Worm (Caenorhabditis elegans) whole organism, L4 larva: ENCODE results near the gene Y43F8C.13.

ENCODE experiments used
- F10B5.3 ChIP-seq: sonication (generic microtip); optimal IDR thresholded peaks from 2 replicates; lab custom pipeline; 2016; ENCODE audit warnings: mild to moderate bottlenecking, missing genetic modification characterization, missing compliant biosample characterization
- F26F4.8 ChIP-seq: fragments of 200-800 bp; sonication (Bioruptor generic); conservative IDR thresholded peaks from 2 replicates; pipeline ENCODE4 v1.3.6; 2022; ENCODE audit warnings: missing genetic modification characterization, missing compliant biosample characterization
- F49E8.2 ChIP-seq: sonication (generic microtip); optimal IDR thresholded peaks from 2 replicates; lab custom pipeline; 2016; ENCODE audit warnings: missing compliant biosample characterization, mild to moderate bottlenecking, missing genetic modification characterization, borderline replicate concordance
- T20F7.1 ChIP-seq: fragments of 200-800 bp; sonication (Bioruptor generic); optimal IDR thresholded peaks from 2 replicates; lab custom pipeline; 2018; ENCODE audit warnings: mild to moderate bottlenecking, missing genetic modification characterization, missing compliant biosample characterization
- T26A8.4 ChIP-seq: fragments of 200-800 bp; sonication (Bioruptor generic); IDR thresholded peaks from 2 replicates; pipeline ENCODE4 v1.3.6; 2022; ENCODE audit warnings: missing genetic modification characterization, missing compliant biosample characterization
- Y48G9A.11 ChIP-seq: fragments of 200-800 bp; sonication (Bioruptor generic); IDR thresholded peaks from 2 replicates; pipeline ENCODE4 v1.3.6; 2022; ENCODE audit warnings: missing genetic modification reagents, missing genetic modification characterization, missing compliant biosample characterization
- Y5F2A.4 ChIP-seq: fragments of 200-800 bp; sonication (Bioruptor generic); optimal IDR thresholded peaks from 2 replicates; lab custom pipeline; 2018; ENCODE audit warnings: mild to moderate bottlenecking, missing genetic modification characterization, missing compliant biosample characterization
- Y75B8A.6 ChIP-seq: fragments of 200-800 bp; sonication (Bioruptor generic); IDR thresholded peaks from 2 replicates; pipeline ENCODE4 v1.3.6; 2022; ENCODE audit warnings: missing genetic modification reagents, missing genetic modification characterization, missing compliant biosample characterization
- ZK546.5 ChIP-seq, 2 experiments: sonication (generic microtip); optimal IDR thresholded peaks; 2 replicates each; lab custom pipeline; 2017; ENCODE audit warnings: missing biosample characterization in 2 of 2, missing genetic modification characterization in 2 of 2
- aha-1 ChIP-seq: fragments of 150-350 bp; peaks from one replicate; lab custom pipeline; 2014; ENCODE audit warnings: missing biosample characterization, missing genetic modification characterization
- aly-2 ChIP-seq: sonication (generic microtip); optimal IDR thresholded peaks from 2 replicates; lab custom pipeline; 2018; ENCODE audit warnings: missing biosample characterization, missing genetic modification characterization
- ceh-20 ChIP-seq: fragments of 200-800 bp; sonication (Bioruptor generic); IDR thresholded peaks from 2 replicates; pipeline ENCODE4 v1.3.6; 2022; ENCODE audit warnings: missing genetic modification reagents, missing genetic modification characterization, missing compliant biosample characterization
- ceh-32 ChIP-seq: sonication (generic microtip); optimal IDR thresholded peaks from 2 replicates; lab custom pipeline; 2016; ENCODE audit warnings: mild to moderate bottlenecking, missing genetic modification characterization, missing compliant biosample characterization; ENCODE audit not compliant: poor library complexity
- ceh-44 ChIP-seq: fragments of 200-800 bp; sonication (Bioruptor generic); IDR thresholded peaks from 2 replicates; pipeline ENCODE4 v1.3.6; 2022; ENCODE audit warnings: missing genetic modification reagents, missing genetic modification characterization, missing compliant biosample characterization
- ceh-82 ChIP-seq: sonication (generic microtip); optimal IDR thresholded peaks from 2 replicates; lab custom pipeline; 2017; ENCODE audit warnings: missing biosample characterization, missing genetic modification characterization
- daf-12 ChIP-seq: fragments of 150-350 bp; optimal IDR thresholded peaks from 2 replicates; lab custom pipeline; 2014; ENCODE audit warnings: missing biosample characterization, missing genetic modification reagents, missing genetic modification characterization
- daf-16 ChIP-seq, 3 experiments: sonication (generic microtip); optimal IDR thresholded peaks; 2 replicates each; lab custom pipeline; 2016 to 2017; ENCODE audit warnings: missing genetic modification characterization in 3 of 3, missing genetic modification reagents in 3 of 3, mild to moderate bottlenecking in 2 of 3, missing compliant biosample characterization in 2 of 3, missing biosample characterization in 1 of 3, moderate library complexity in 1 of 3
- dmd-9 ChIP-seq: fragments of 200-800 bp; sonication (Bioruptor generic); IDR thresholded peaks from 2 replicates; pipeline ENCODE4 v1.3.6; 2022; ENCODE audit warnings: missing genetic modification reagents, missing genetic modification characterization, missing compliant biosample characterization
- dve-1 ChIP-seq: sonication (generic microtip); optimal IDR thresholded peaks from 2 replicates; lab custom pipeline; 2017; ENCODE audit warnings: antibody characterized with exemption, mild to moderate bottlenecking, missing genetic modification characterization, missing compliant biosample characterization; ENCODE audit not compliant: insufficient read depth
- egl-27 ChIP-seq: sonication (generic microtip); optimal IDR thresholded peaks from 3 replicates; lab custom pipeline; 2017; ENCODE audit warnings: missing biosample characterization, missing genetic modification reagents, missing genetic modification characterization
- egl-43 ChIP-seq: fragments of 200-800 bp; sonication (Bioruptor generic); IDR thresholded peaks from 2 replicates; pipeline ENCODE4 v1.3.6; 2022; ENCODE audit warnings: missing genetic modification reagents, missing genetic modification characterization, missing compliant biosample characterization
- fos-1 ChIP-seq: fragments of 150-350 bp; optimal IDR thresholded peaks from 2 replicates; lab custom pipeline; 2014; ENCODE audit warnings: missing biosample characterization, missing genetic modification characterization
- gei-8 ChIP-seq: fragments of 200-800 bp; sonication (Bioruptor generic); optimal IDR thresholded peaks from 2 replicates; lab custom pipeline; 2018; ENCODE audit warnings: mild to moderate bottlenecking, missing genetic modification characterization, missing compliant biosample characterization
- hif-1 ChIP-seq, 2 experiments: sonication (generic microtip); optimal IDR thresholded peaks; 2 replicates each; lab custom pipeline; 2016 to 2017; ENCODE audit warnings: missing compliant biosample characterization in 2 of 2, missing genetic modification characterization in 2 of 2, missing genetic modification reagents in 2 of 2, missing genotype in 2 of 2, mild to moderate bottlenecking in 1 of 2
- hmg-1.1 ChIP-seq: fragments of 200-800 bp; sonication (Bioruptor generic); IDR thresholded peaks from 2 replicates; pipeline ENCODE4 v1.3.6; 2022; ENCODE audit warnings: missing genetic modification reagents, missing genetic modification characterization, missing compliant biosample characterization
- lin-1 ChIP-seq: fragments of 200-800 bp; sonication (Bioruptor generic); IDR thresholded peaks from 2 replicates; pipeline ENCODE4 v1.3.6; 2022; ENCODE audit warnings: missing genetic modification reagents, missing genetic modification characterization, missing compliant biosample characterization
- lin-13 ChIP-seq: fragments of 150-350 bp; optimal IDR thresholded peaks from 2 replicates; lab custom pipeline; 2014; ENCODE audit warnings: missing biosample characterization, missing genetic modification reagents, missing genetic modification characterization
- lin-38 ChIP-seq: fragments of 200-800 bp; sonication (Bioruptor generic); IDR thresholded peaks from 2 replicates; pipeline ENCODE4 v1.3.6; 2022; ENCODE audit warnings: missing genetic modification reagents, missing genetic modification characterization, missing compliant biosample characterization
- lin-39 ChIP-seq: fragments of 150-350 bp; optimal IDR thresholded peaks from 2 replicates; lab custom pipeline; 2014; ENCODE audit warnings: missing biosample characterization, missing genetic modification reagents, missing genetic modification characterization
- lir-3 ChIP-seq: sonication (generic microtip); optimal IDR thresholded peaks from 2 replicates; lab custom pipeline; 2016; ENCODE audit warnings: mild to moderate bottlenecking, missing genetic modification characterization, missing compliant biosample characterization
- madf-5 ChIP-seq, 2 experiments: fragments of 200-800 bp; sonication (Bioruptor generic); IDR thresholded peaks; 2 replicates each; pipeline ENCODE4 v1.3.6; 2022; ENCODE audit warnings: missing compliant biosample characterization in 2 of 2, missing genetic modification characterization in 2 of 2
- mdl-1 ChIP-seq, 2 experiments: fragments of 150-350 bp in 1 of 2; sonication (generic microtip) in 1 of 2; optimal IDR thresholded peaks; 2 replicates each; lab custom pipeline; 2014 to 2017; ENCODE audit warnings: missing biosample characterization in 2 of 2, missing genetic modification characterization in 2 of 2
- mep-1 ChIP-seq: fragments of 150-350 bp; sonication (generic microtip); optimal IDR thresholded peaks from 3 replicates; lab custom pipeline; 2014; ENCODE audit warnings: missing biosample characterization, missing genetic modification characterization
- nhr-11 ChIP-seq: fragments of 150-350 bp; optimal IDR thresholded peaks from 2 replicates; lab custom pipeline; 2014; ENCODE audit warnings: missing biosample characterization, missing genetic modification characterization
- nhr-111 ChIP-seq: fragments of 200-800 bp; sonication (Bioruptor generic); optimal IDR thresholded peaks from 2 replicates; lab custom pipeline; 2018; ENCODE audit warnings: mild to moderate bottlenecking, missing genetic modification characterization, missing compliant biosample characterization
- nhr-41 ChIP-seq: fragments of 200-800 bp; sonication (Bioruptor generic); IDR thresholded peaks from 2 replicates; pipeline ENCODE4 v1.3.6; 2022; ENCODE audit warnings: missing genetic modification reagents, missing genetic modification characterization, missing compliant biosample characterization
- nhr-42 ChIP-seq: fragments of 200-800 bp; sonication (Bioruptor generic); IDR thresholded peaks from 2 replicates; pipeline ENCODE4 v1.3.6; 2022; ENCODE audit warnings: missing genetic modification characterization, missing compliant biosample characterization
- nhr-6 ChIP-seq: fragments of 150-350 bp; optimal IDR thresholded peaks from 2 replicates; lab custom pipeline; 2014; ENCODE audit warnings: missing biosample characterization, missing genetic modification characterization
- pqm-1 ChIP-seq: sonication (generic microtip); optimal IDR thresholded peaks from 2 replicates; lab custom pipeline; 2017; ENCODE audit warnings: missing biosample characterization, missing genetic modification characterization
- rbr-2 ChIP-seq: sonication (generic microtip); optimal IDR thresholded peaks from 2 replicates; lab custom pipeline; 2016; ENCODE audit warnings: missing genotype, missing genetic modification characterization, missing compliant biosample characterization
- skn-1 ChIP-seq: fragments of 150-350 bp; optimal IDR thresholded peaks from 2 replicates; lab custom pipeline; 2014; ENCODE audit warnings: missing biosample characterization, missing genetic modification characterization
- snpc-1.2 ChIP-seq: fragments of 200-800 bp; sonication (Bioruptor generic); IDR thresholded peaks from 2 replicates; pipeline ENCODE4 v1.3.6; 2022; ENCODE audit warnings: missing genetic modification reagents, missing genetic modification characterization, missing compliant biosample characterization
- spr-1 ChIP-seq: sonication (generic microtip); optimal IDR thresholded peaks from 2 replicates; lab custom pipeline; 2016; ENCODE audit warnings: mild to moderate bottlenecking, missing genetic modification characterization, missing compliant biosample characterization
- tag-97 ChIP-seq: fragments of 200-800 bp; sonication (Bioruptor generic); IDR thresholded peaks from 2 replicates; pipeline ENCODE4 v1.3.6; 2022; ENCODE audit warnings: missing genetic modification characterization, missing compliant biosample characterization
- unc-130 ChIP-seq: sonication (generic microtip); optimal IDR thresholded peaks from 2 replicates; lab custom pipeline; 2016; ENCODE audit warnings: missing genetic modification reagents, missing genetic modification characterization, missing compliant biosample characterization
- unc-39 ChIP-seq: sonication (generic microtip); optimal IDR thresholded peaks from 2 replicates; lab custom pipeline; 2017; ENCODE audit warnings: missing biosample characterization, missing genetic modification characterization
- vab-7 ChIP-seq: fragments of 200-800 bp; sonication (Bioruptor generic); IDR thresholded peaks from 2 replicates; pipeline ENCODE4 v1.3.6; 2022; ENCODE audit warnings: missing genetic modification reagents, missing genetic modification characterization, missing compliant biosample characterization
- zfp-2 ChIP-seq: sonication (generic microtip); optimal IDR thresholded peaks from 2 replicates; lab custom pipeline; 2016; ENCODE audit warnings: mild to moderate bottlenecking, missing genetic modification characterization, missing compliant biosample characterization
- zfp-3 ChIP-seq: fragments of 200-800 bp; sonication (Bioruptor generic); conservative IDR thresholded peaks from 2 replicates; pipeline ENCODE4 v1.3.6; 2022; ENCODE audit warnings: missing genetic modification reagents, missing genetic modification characterization, missing compliant biosample characterization
- zip-2 ChIP-seq: fragments of 150-350 bp; optimal IDR thresholded peaks from 2 replicates; lab custom pipeline; 2014; ENCODE audit warnings: missing biosample characterization, missing genetic modification characterization

The Y43F8C.13 gene

DNA sequence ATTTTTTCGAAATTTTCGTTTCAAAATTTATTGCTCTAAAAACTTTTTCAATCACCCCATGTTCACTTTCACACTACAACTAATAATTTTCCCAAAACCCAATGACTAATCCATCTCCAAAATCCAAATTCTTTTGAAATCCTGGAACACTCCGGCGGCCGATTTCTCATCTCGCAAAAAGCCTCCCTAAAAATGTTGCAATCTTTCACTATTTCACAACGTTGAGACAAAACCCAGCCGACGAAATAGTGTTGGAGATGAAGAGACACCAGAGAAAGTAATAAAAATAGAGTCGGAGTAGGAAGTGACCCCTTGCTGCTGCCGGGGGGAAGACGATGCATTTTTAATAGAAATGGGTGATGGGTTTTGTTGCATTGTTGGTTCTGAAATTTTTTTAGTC, 27.4 kb upstream of the Y43F8C.13 start:
- peak; percentile 75 for TF ChIP-seq aha-1 (tag; lab: Kevin White, UChicago)
- no peak for TF ChIP-seq ceh-82 (tag; lab: Kevin White, UChicago)
- TF ChIP-seq F26F4.8 (GFP tag; lab: Robert Waterston, UW) = no peak
- no peak for TF ChIP-seq ceh-32
- no peak for TF ChIP-seq nhr-11 (tag; lab: Kevin White, UChicago)

DNA sequence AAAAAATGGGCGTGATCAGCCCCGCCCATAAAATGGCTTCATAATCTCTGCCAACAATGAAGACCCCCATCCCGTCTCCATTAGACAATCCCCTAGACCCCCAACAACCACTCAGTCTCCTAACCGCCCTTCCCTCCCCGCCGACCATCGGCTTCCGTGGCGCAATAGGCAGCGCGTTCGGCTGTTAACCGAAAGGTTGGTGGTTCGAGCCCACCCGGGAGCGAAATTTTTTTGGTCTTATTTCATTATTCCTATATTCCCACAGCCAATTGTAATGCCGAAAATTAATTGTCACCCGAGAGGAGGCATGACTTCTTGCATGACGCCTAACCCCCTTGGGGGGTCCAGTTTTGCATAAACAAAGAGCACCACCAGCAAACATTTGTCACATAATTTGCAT, 25.7 kb upstream of the Y43F8C.13 start:
- TF ChIP-seq snpc-1.2 (GFP tag; lab: Robert Waterston, UW) = 0 out of 2 replicates have a peak, but pooled peaks have one; percentile 39
- TF ChIP-seq lin-13 (GFP tag; lab: Kevin White, UChicago) = no peak
- TF ChIP-seq spr-1 (tag; lab: Kevin White, UChicago) = no peak
- peak; percentile 47 for TF ChIP-seq lin-38 (GFP tag; lab: Robert Waterston, UW)
- no peak for TF ChIP-seq zfp-2
- no peak for TF ChIP-seq unc-130 (GFP tag; lab: Kevin White, UChicago)
- no peak for TF ChIP-seq nhr-11 (tag; lab: Kevin White, UChicago)
- no peak for TF ChIP-seq aly-2
- TF ChIP-seq zfp-3 (GFP tag; lab: Robert Waterston, UW) = no peak
- no peak for TF ChIP-seq lir-3
- peak; percentile 35 for TF ChIP-seq Y5F2A.4 (GFP tag; lab: Kevin White, UChicago)
- no peak for TF ChIP-seq daf-12 (tag; lab: Kevin White, UChicago)
- no peak for TF ChIP-seq gei-8 (GFP tag; lab: Kevin White, UChicago)
- TF ChIP-seq lin-1 (GFP tag; lab: Robert Waterston, UW) = 0 out of 2 replicates have a peak, but pooled peaks have one; percentile 20
- TF ChIP-seq vab-7 (GFP tag; lab: Robert Waterston, UW) = 0 out of 2 replicates have a peak, but pooled peaks have one; percentile 44
- no peak for TF ChIP-seq T20F7.1
- no peak for TF ChIP-seq F10B5.3 (tag; lab: Kevin White, UChicago)
- no peak for TF ChIP-seq ZK546.5 (tag; optimal IDR thresholded peaks at IDR 0.05; lab: Kevin White, UChicago)
- no peak for TF ChIP-seq Y48G9A.11 (GFP tag; lab: Robert Waterston, UW)
- no peak for TF ChIP-seq ceh-20 (GFP tag; lab: Robert Waterston, UW)
- TF ChIP-seq zip-2 (tag; lab: Kevin White, UChicago) = no peak
- TF ChIP-seq madf-5 (GFP tag; IDR thresholded peaks at IDR 0.05; lab: Robert Waterston, UW) = no peak
- TF ChIP-seq hif-1 (tag; optimal IDR thresholded peaks at IDR 0.05; lab: Kevin White, UChicago) = no peak
- TF ChIP-seq dmd-9 = 0 out of 2 replicates have a peak, but pooled peaks have one; percentile 42
- no peak for TF ChIP-seq T26A8.4 (GFP tag; lab: Robert Waterston, UW)
- no peak for TF ChIP-seq nhr-111
- TF ChIP-seq nhr-6 = peak; percentile 1
- no peak for TF ChIP-seq rbr-2 (tag; lab: Kevin White, UChicago)
- TF ChIP-seq nhr-41 (GFP tag; lab: Robert Waterston, UW) = no peak
- peak; percentile 67 for TF ChIP-seq hmg-1.1 (GFP tag; lab: Robert Waterston, UW)
- TF ChIP-seq Y75B8A.6 (GFP tag; lab: Robert Waterston, UW) = no peak
- TF ChIP-seq daf-16 (GFP tag; optimal IDR thresholded peaks at IDR 0.05; lab: Kevin White, UChicago) = peak in 1 of 2 experiments; percentile 9
- no peak for TF ChIP-seq daf-16 (tag; optimal IDR thresholded peaks at IDR 0.05; lab: Kevin White, UChicago)
- 0 out of 2 replicates have a peak, but pooled peaks have one; percentile 51 for TF ChIP-seq nhr-42
- TF ChIP-seq F49E8.2 = no peak
- no peak for TF ChIP-seq pqm-1 (tag; lab: Kevin White, UChicago)
- no peak for TF ChIP-seq tag-97
- peak; percentile 87 for TF ChIP-seq egl-43
- TF ChIP-seq fos-1 (tag; lab: Kevin White, UChicago) = no peak
- no peak for TF ChIP-seq dve-1 (tag; lab: Kevin White, UChicago)
- no peak for TF ChIP-seq unc-39 (tag; lab: Kevin White, UChicago)
- no peak for TF ChIP-seq skn-1 (tag; lab: Kevin White, UChicago)
- no peak for TF ChIP-seq mdl-1 (tag; optimal IDR thresholded peaks at IDR 0.05; lab: Kevin White, UChicago)
- no peak for TF ChIP-seq mep-1 (tag; lab: Kevin White, UChicago)
- TF ChIP-seq egl-27 = no peak
- no peak for TF ChIP-seq ceh-44 (GFP tag; lab: Robert Waterston, UW)
- TF ChIP-seq lin-39 = no peak
